Fruit fly (Drosophila melanogaster) whole organism, embryonic: Measurements from ENCODE around the gene Vta1.
A peak's percentile ranks its signal among the peaks of the same experiment; 100 is the strongest.

Experiments used
- Asciz ChIP-seq: fragments of 200-800 bp; sonication (Bioruptor generic); optimal IDR thresholded peaks from 2 replicates; lab custom pipeline; 2017; ENCODE audit warnings: missing biosample characterization, mild to moderate bottlenecking, missing genetic modification characterization, missing genetic modification reagents
- Bdp1 ChIP-seq: fragments of 200-800 bp; sonication (Bioruptor generic); optimal IDR thresholded peaks from 3 replicates; lab custom pipeline; 2016; ENCODE audit warnings: missing biosample characterization, missing genetic modification characterization
- CG10209 ChIP-seq: fragments of 200-800 bp; sonication (Bioruptor generic); optimal IDR thresholded peaks from 3 replicates; lab custom pipeline; 2017; ENCODE audit warnings: missing biosample characterization, mild to moderate bottlenecking, missing genetic modification characterization, missing genetic modification reagents
- CG10267 ChIP-seq: fragments of 200-800 bp; sonication (Bioruptor generic); optimal IDR thresholded peaks from 2 replicates; lab custom pipeline; 2018; ENCODE audit warnings: missing biosample characterization, mild to moderate bottlenecking, missing genetic modification characterization, moderate library complexity
- CG10366 ChIP-seq: fragments of 200-800 bp; sonication (Bioruptor generic); IDR thresholded peaks from 2 replicates; pipeline ENCODE4 v1.3.6; 2022; ENCODE audit warnings: missing biosample characterization, missing genetic modification characterization
- CG10565 ChIP-seq: fragments of 200-800 bp; sonication (Bioruptor generic); optimal IDR thresholded peaks from 3 replicates; lab custom pipeline; 2016; ENCODE audit warnings: missing biosample characterization, mild to moderate bottlenecking, missing genetic modification characterization
- CG12104 ChIP-seq: fragments of 200-800 bp; sonication (Bioruptor generic); optimal IDR thresholded peaks from 3 replicates; lab custom pipeline; 2016; ENCODE audit warnings: missing biosample characterization, missing genetic modification characterization
- CG12299 ChIP-seq: fragments of 200-800 bp; sonication (Bioruptor generic); optimal IDR thresholded peaks from 2 replicates; lab custom pipeline; 2018; ENCODE audit warnings: missing biosample characterization, mild to moderate bottlenecking, missing genetic modification characterization
- CG13287 ChIP-seq: fragments of 200-800 bp; sonication (Bioruptor generic); IDR thresholded peaks from 2 replicates; pipeline ENCODE4 v1.3.6; 2022; ENCODE audit warnings: missing biosample characterization, missing genetic modification characterization; ENCODE audit not compliant: partially characterized antibody
- CG14014 ChIP-seq: fragments of 200-800 bp; sonication (Bioruptor generic); IDR thresholded peaks from 2 replicates; pipeline ENCODE4 v1.3.6; 2022; ENCODE audit warnings: missing biosample characterization, missing genetic modification characterization
- CG15073 ChIP-seq: fragments of 200-800 bp; sonication (Bioruptor generic); optimal IDR thresholded peaks from 2 replicates; lab custom pipeline; 2016; ENCODE audit warnings: missing biosample characterization, missing genetic modification characterization
- CG1529 ChIP-seq: fragments of 200-800 bp; sonication (Bioruptor generic); optimal IDR thresholded peaks from 3 replicates; lab custom pipeline; 2018; ENCODE audit warnings: missing biosample characterization, missing genetic modification characterization
- CG1647 ChIP-seq: fragments of 200-800 bp; sonication (Bioruptor generic); optimal IDR thresholded peaks from 3 replicates; lab custom pipeline; 2016; ENCODE audit warnings: missing biosample characterization, missing genetic modification characterization
- CG17385 ChIP-seq: fragments of 200-800 bp; sonication (Bioruptor generic); optimal IDR thresholded peaks from 3 replicates; lab custom pipeline; 2018; ENCODE audit warnings: missing biosample characterization, mild to moderate bottlenecking, missing genetic modification characterization
- CG18476 ChIP-seq: fragments of 200-800 bp; sonication (Bioruptor generic); optimal IDR thresholded peaks from 2 replicates; lab custom pipeline; 2016; ENCODE audit warnings: missing biosample characterization, mild to moderate bottlenecking, missing genetic modification characterization
- CG30431 ChIP-seq: fragments of 200-800 bp; sonication (Bioruptor generic); optimal IDR thresholded peaks from 2 replicates; lab custom pipeline; 2017; ENCODE audit warnings: missing biosample characterization, missing genetic modification characterization
- CG32767 ChIP-seq: fragments of 200-800 bp; sonication (Bioruptor generic); IDR thresholded peaks from 2 replicates; pipeline ENCODE4 v1.3.6; 2022; ENCODE audit warnings: missing biosample characterization, missing genetic modification characterization
- CG4282 ChIP-seq: fragments of 200-800 bp; sonication (Bioruptor generic); optimal IDR thresholded peaks from 2 replicates; lab custom pipeline; 2016; ENCODE audit warnings: missing biosample characterization, missing genetic modification characterization
- CG4404 ChIP-seq: fragments of 200-800 bp; sonication (Bioruptor generic); IDR thresholded peaks from 2 replicates; pipeline ENCODE4 v1.3.6; 2022; ENCODE audit warnings: missing biosample characterization, missing genetic modification characterization
- CG4617 ChIP-seq: fragments of 200-800 bp; sonication (Bioruptor generic); optimal IDR thresholded peaks from 3 replicates; lab custom pipeline; 2016; ENCODE audit warnings: missing biosample characterization, missing genetic modification characterization, borderline replicate concordance
- CG6175 ChIP-seq: fragments of 200-800 bp; sonication (Bioruptor generic); IDR thresholded peaks from 3 replicates; pipeline ENCODE4 v1.3.6; 2022; ENCODE audit warnings: missing biosample characterization, missing genetic modification characterization
- CG7745 ChIP-seq: fragments of 200-800 bp; sonication (Bioruptor generic); optimal IDR thresholded peaks from 2 replicates; lab custom pipeline; 2018; ENCODE audit warnings: missing biosample characterization, mild to moderate bottlenecking, missing genetic modification characterization, moderate library complexity
- CG7987 ChIP-seq: fragments of 200-800 bp; sonication (Bioruptor generic); optimal IDR thresholded peaks from 2 replicates; lab custom pipeline; 2018; ENCODE audit warnings: missing biosample characterization, mild to moderate bottlenecking, missing genetic modification characterization, moderate library complexity
- Dad ChIP-seq: fragments of 200-800 bp; sonication (Bioruptor generic); optimal IDR thresholded peaks from 3 replicates; lab custom pipeline; 2016; ENCODE audit warnings: missing biosample characterization, missing genetic modification characterization
- Dbx ChIP-seq: fragments of 200-800 bp; sonication (Bioruptor generic); IDR thresholded peaks from 3 replicates; pipeline ENCODE4 v1.3.6; 2022; ENCODE audit warnings: missing biosample characterization, missing genetic modification characterization
- Elba2 ChIP-seq: fragments of 200-800 bp; sonication (Bioruptor generic); optimal IDR thresholded peaks from 3 replicates; lab custom pipeline; 2016; ENCODE audit warnings: missing biosample characterization, missing genetic modification characterization
- H15 ChIP-seq: fragments of 200-800 bp; sonication (Bioruptor generic); IDR thresholded peaks from 3 replicates; pipeline ENCODE4 v1.3.6; 2022; ENCODE audit warnings: missing biosample characterization, missing genetic modification characterization
- Hr3 ChIP-seq: fragments of 200-800 bp; sonication (Bioruptor generic); optimal IDR thresholded peaks from 3 replicates; lab custom pipeline; 2016; ENCODE audit warnings: missing biosample characterization, missing genetic modification characterization
- Lpt ChIP-seq: fragments of >200 bp; optimal IDR thresholded peaks from 2 replicates; lab custom pipeline; 2018; ENCODE audit warnings: missing biosample characterization, missing genetic modification characterization
- Med ChIP-seq: fragments of 200-800 bp; sonication (Bioruptor generic); peaks from one replicate; lab custom pipeline; 2016; ENCODE audit warnings: missing biosample characterization, missing genetic modification characterization, mild to moderate bottlenecking, inconsistent platforms, moderate library complexity
- Ravus ChIP-seq: fragments of 200-800 bp; sonication (Bioruptor generic); IDR thresholded peaks from 2 replicates; pipeline ENCODE4 v1.3.6; 2022; ENCODE audit warnings: missing biosample characterization, missing genetic modification characterization
- Tbp ChIP-seq: fragments of >200 bp; optimal IDR thresholded peaks from 2 replicates; lab custom pipeline; 2018; ENCODE audit warnings: missing biosample characterization, missing genetic modification characterization
- ash1 ChIP-seq: fragments of 200-800 bp; sonication (Bioruptor generic); optimal IDR thresholded peaks from 2 replicates; lab custom pipeline; 2018; ENCODE audit warnings: missing biosample characterization, mild to moderate bottlenecking, missing genetic modification characterization
- br ChIP-seq: fragments of >200 bp; optimal IDR thresholded peaks from 2 replicates; lab custom pipeline; 2017
- btn ChIP-seq: fragments of 200-800 bp; sonication (Bioruptor generic); optimal IDR thresholded peaks from 2 replicates; lab custom pipeline; 2016; ENCODE audit warnings: missing biosample characterization, missing genetic modification characterization
- cwo ChIP-seq: fragments of 200-800 bp; sonication (Bioruptor generic); optimal IDR thresholded peaks from 3 replicates; lab custom pipeline; 2017; ENCODE audit warnings: missing biosample characterization, missing genetic modification characterization, mild to moderate bottlenecking, moderate library complexity, missing genetic modification reagents
- dmrt11E ChIP-seq: fragments of 200-800 bp; sonication (Bioruptor generic); optimal IDR thresholded peaks from 3 replicates; lab custom pipeline; 2018; ENCODE audit warnings: missing biosample characterization, mild to moderate bottlenecking, missing genetic modification characterization, moderate library complexity
- fd64A ChIP-seq: fragments of 200-800 bp; sonication (Bioruptor generic); optimal IDR thresholded peaks from 3 replicates; lab custom pipeline; 2018; ENCODE audit warnings: missing biosample characterization, mild to moderate bottlenecking, missing genetic modification characterization
- gcm ChIP-seq: fragments of 200-800 bp; sonication (Bioruptor generic); optimal IDR thresholded peaks from 2 replicates; lab custom pipeline; 2019; ENCODE audit warnings: missing biosample characterization, mild to moderate bottlenecking, missing genetic modification characterization, moderate library complexity
- lilli ChIP-seq: fragments of 200-800 bp; sonication (Bioruptor generic); optimal IDR thresholded peaks from 3 replicates; lab custom pipeline; 2016; ENCODE audit warnings: missing biosample characterization, missing genetic modification characterization
- nerfin-2 ChIP-seq: fragments of 200-800 bp; sonication (Bioruptor generic); IDR thresholded peaks from 2 replicates; pipeline ENCODE4 v1.3.6; 2022; ENCODE audit warnings: missing biosample characterization, missing genetic modification characterization; ENCODE audit not compliant: partially characterized antibody
- nom ChIP-seq: fragments of 200-800 bp; sonication (Bioruptor generic); optimal IDR thresholded peaks from 2 replicates; lab custom pipeline; 2017; ENCODE audit warnings: missing biosample characterization, missing genetic modification characterization, mild to moderate bottlenecking, moderate library complexity, missing genetic modification reagents
- pan ChIP-seq, 4 experiments: fragments of >200 bp in 3 of 4; fragments of 200-800 bp in 1 of 4; sonication (Bioruptor generic) in 1 of 4; optimal IDR thresholded peaks in 3 of 4; IDR thresholded peaks in 1 of 4; 2 replicates each; pipeline versions ENCODE4 v1.3.6 to Lab custom; 2017 to 2022; ENCODE audit warnings: missing biosample characterization in 2 of 4, missing genetic modification characterization in 2 of 4, mixed read lengths in 1 of 4
- phol ChIP-seq: fragments of 200-800 bp; sonication (Bioruptor generic); optimal IDR thresholded peaks from 3 replicates; lab custom pipeline; 2018; ENCODE audit warnings: missing biosample characterization, mild to moderate bottlenecking, missing genetic modification characterization, moderate library complexity
- prd ChIP-seq, 3 experiments: fragments of >200 bp in 2 of 3; fragments of 200-800 bp in 1 of 3; sonication (Bioruptor generic) in 1 of 3; optimal IDR thresholded peaks in 2 of 3; IDR thresholded peaks in 1 of 3; 2 replicates in 2 of 3; 3 replicates in 1 of 3; pipeline versions ENCODE4 v1.3.6 to Lab custom; 2017 to 2022; ENCODE audit warnings: missing biosample characterization in 1 of 3, missing genetic modification characterization in 1 of 3
- psq ChIP-seq: fragments of 200-800 bp; sonication (Bioruptor generic); optimal IDR thresholded peaks from 2 replicates; lab custom pipeline; 2017; ENCODE audit warnings: missing biosample characterization, missing genetic modification characterization
- sens ChIP-seq: fragments of 200-800 bp; sonication (Bioruptor generic); peaks from one replicate; lab custom pipeline; 2016; ENCODE audit warnings: missing biosample characterization, missing genetic modification characterization
- sna ChIP-seq: fragments of 200-800 bp; sonication (Bioruptor generic); IDR thresholded peaks from 2 replicates; pipeline ENCODE4 v1.3.6; 2022; ENCODE audit warnings: missing biosample characterization, missing genetic modification characterization; ENCODE audit not compliant: partially characterized antibody
- sug ChIP-seq: fragments of 200-800 bp; optimal IDR thresholded peaks from 2 replicates; lab custom pipeline; 2019; ENCODE audit warnings: missing biosample characterization, mild to moderate bottlenecking, missing genetic modification characterization, moderate library complexity
- vvl ChIP-seq: fragments of 200-800 bp; sonication (Bioruptor generic); IDR thresholded peaks from 2 replicates; pipeline ENCODE4 v1.3.6; 2022; ENCODE audit warnings: missing biosample characterization, missing genetic modification characterization

The Vta1 gene

DNA sequence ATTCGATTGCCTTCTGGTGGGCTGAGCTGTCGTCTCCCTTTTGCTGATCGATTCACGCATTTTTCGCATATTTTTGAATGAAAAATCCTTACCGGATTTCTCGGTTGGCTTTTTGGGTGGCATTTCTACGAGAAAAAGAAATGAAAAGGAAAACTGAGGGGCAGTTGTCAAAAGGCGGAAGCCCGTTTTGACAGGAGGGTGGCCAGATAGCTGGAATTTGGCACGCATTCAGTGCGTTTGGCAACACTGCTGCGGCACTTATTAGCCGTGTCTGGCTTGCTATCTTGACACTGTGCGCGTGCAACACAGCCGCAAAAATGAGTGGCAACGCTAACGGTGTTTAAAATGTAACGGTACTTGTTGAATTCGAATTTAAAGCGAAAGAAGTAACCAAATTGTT, 15.8 kb upstream of the Vta1 start, which contains the start of gene RpL23A (continued):
- TF ChIP-seq CG7987 (GFP tag; lab: Kevin White, UChicago) (peak; percentile 99), CG12104 (GFP tag; lab: Kevin White, UChicago) (peak; percentile 95), br (lab: Kevin White, UChicago) (no peak), nom (GFP tag; lab: Kevin White, UChicago) (peak; percentile 82), CG30431 (GFP tag; lab: Kevin White, UChicago) (peak; percentile 95), Med (GFP tag; lab: Kevin White, UChicago) (peak; percentile 100), gcm (peak; percentile 79), Hr3 (peak; percentile 92), CG4617 (GFP tag; lab: Kevin White, UChicago) (peak; percentile 93), lilli (GFP tag; lab: Kevin White, UChicago) (peak; percentile 94), cwo (GFP tag; lab: Kevin White, UChicago) (peak; percentile 82), Dad (GFP tag; lab: Kevin White, UChicago) (peak; percentile 98), CG10267 (tag; lab: Kevin White, UChicago) (peak; percentile 100), nerfin-2 (GFP tag; lab: Robert Waterston, UW) (peak; percentile 37; the same call in 1 of the 2 replicates), Elba2 (peak; percentile 72), CG1647 (peak; percentile 97), prd (optimal IDR thresholded peaks at IDR 0.05; lab: Kevin White, UChicago) (no peak), prd (GFP tag; IDR thresholded peaks at IDR 0.05; lab: Robert Waterston, UW) (peak; percentile 89), Tbp (GFP tag; lab: Kevin White, UChicago) (no peak), fd64A (GFP tag; lab: Kevin White, UChicago) (peak; percentile 91), CG15073 (GFP tag; lab: Kevin White, UChicago) (peak; percentile 22), Ravus (peak; percentile 62), Asciz (no peak), CG10565 (GFP tag; lab: Kevin White, UChicago) (peak; percentile 84), CG10209 (GFP tag; lab: Kevin White, UChicago) (peak; percentile 97), ash1 (peak; percentile 98), sens (peak; percentile 98), CG4404 (GFP tag; lab: Robert Waterston, UW) (peak; percentile 83), dmrt11E (tag; lab: Kevin White, UChicago) (peak; percentile 86), CG4282 (peak; percentile 95), pan (optimal IDR thresholded peaks at IDR 0.05; lab: Kevin White, UChicago) (no peak), pan (GFP tag; optimal IDR thresholded peaks at IDR 0.05 in 1 of 2, IDR thresholded peaks at IDR 0.05 in 1 of 2) (peak in 1 of 2 experiments; percentile 93), Dbx (GFP tag; lab: Robert Waterston, UW) (peak; percentile 98), btn (GFP tag; lab: Kevin White, UChicago) (peak; percentile 92), CG13287 (GFP tag; lab: Robert Waterston, UW) (peak; percentile 65), H15 (GFP tag; lab: Robert Waterston, UW) (peak; percentile 92), CG6175 (GFP tag; lab: Robert Waterston, UW) (peak; percentile 90), Lpt (GFP tag; lab: Kevin White, UChicago) (no peak), CG17385 (GFP tag; lab: Kevin White, UChicago) (peak; percentile 89), CG12299 (peak; percentile 82), CG18476 (GFP tag; lab: Kevin White, UChicago) (peak; percentile 87), vvl (GFP tag; lab: Robert Waterston, UW) (peak; percentile 97), CG10366 (GFP tag; lab: Robert Waterston, UW) (peak; percentile 93), CG1529 (GFP tag; lab: Kevin White, UChicago) (peak; percentile 80), phol (tag; lab: Kevin White, UChicago) (peak; percentile 95), Bdp1 (GFP tag; lab: Kevin White, UChicago) (peak; percentile 91), psq (GFP tag; lab: Kevin White, UChicago) (peak; percentile 93), sna (GFP tag; lab: Robert Waterston, UW) (peak; percentile 49; the same call in 1 of the 2 replicates), CG32767 (GFP tag; lab: Robert Waterston, UW) (peak; percentile 66), sug (tag; lab: Kevin White, UChicago) (peak; percentile 93), CG14014 (GFP tag; lab: Robert Waterston, UW) (peak; percentile 94), CG7745 (tag; lab: Kevin White, UChicago) (peak; percentile 70)
